Worm (Caenorhabditis elegans) whole organism, L1 larva: ENCODE measurements around the gene adm-2.

ENCODE experiments used
- C04F5.9 ChIP-seq: sonication (generic microtip); optimal IDR thresholded peaks from 2 replicates; lab custom pipeline; 2016; ENCODE audit warnings: missing genetic modification characterization, missing compliant biosample characterization
- efl-3 ChIP-seq: fragments of 200-800 bp; sonication (Bioruptor generic); optimal IDR thresholded peaks from 2 replicates; lab custom pipeline; 2018; ENCODE audit warnings: mild to moderate bottlenecking, missing genetic modification characterization, missing compliant biosample characterization
- elt-2 ChIP-seq: sonication (generic microtip); optimal IDR thresholded peaks from 2 replicates; lab custom pipeline; 2016; ENCODE audit warnings: missing genetic modification characterization, mild to moderate bottlenecking, inconsistent platforms, missing compliant biosample characterization, missing genetic modification reagents
- fkh-4 ChIP-seq: sonication (generic microtip); optimal IDR thresholded peaks from 2 replicates; lab custom pipeline; 2016; ENCODE audit warnings: missing compliant biosample characterization, missing genetic modification characterization, borderline replicate concordance
- lin-15B ChIP-seq: fragments of 150-350 bp; sonication (generic microtip); optimal IDR thresholded peaks from 3 replicates; lab custom pipeline; 2014; ENCODE audit warnings: missing biosample characterization, missing genetic modification characterization
- mdl-1 ChIP-seq, 2 experiments: fragments of 150-350 bp; optimal IDR thresholded peaks; 2 replicates each; lab custom pipeline; 2014 to 2017; ENCODE audit warnings: missing biosample characterization in 2 of 2, missing genetic modification characterization in 2 of 2, inconsistent platforms in 1 of 2
- nhr-77 ChIP-seq: fragments of 150-350 bp; optimal IDR thresholded peaks from 2 replicates; lab custom pipeline; 2014; ENCODE audit warnings: missing biosample characterization, missing genetic modification characterization
- snpc-4 ChIP-seq: fragments of 150-350 bp; optimal IDR thresholded peaks from 2 replicates; lab custom pipeline; 2014; ENCODE audit warnings: missing biosample characterization, missing genetic modification characterization
- tlp-1 ChIP-seq: fragments of 150-350 bp; optimal IDR thresholded peaks from 2 replicates; lab custom pipeline; 2014; ENCODE audit warnings: missing biosample characterization, missing genetic modification characterization

ce11 chrX:13644884-13645283 lies 42.9 kb upstream of the adm-2 start:
- no peak for TF ChIP-seq mdl-1 (tag; optimal IDR thresholded peaks at IDR 0.05; lab: Kevin White, UChicago)
- no peak for TF ChIP-seq efl-3
- no peak for TF ChIP-seq elt-2
- no peak for TF ChIP-seq tlp-1
- TF ChIP-seq C04F5.9 (tag; lab: Kevin White, UChicago), result no peak
- no peak for TF ChIP-seq nhr-77 (tag; lab: Kevin White, UChicago)
- no peak for TF ChIP-seq snpc-4 (tag; lab: Kevin White, UChicago)
- TF ChIP-seq lin-15B (tag; lab: Kevin White, UChicago), result no peak
- no peak for TF ChIP-seq fkh-4 (tag; lab: Kevin White, UChicago)
